Worm (Caenorhabditis elegans) whole organism, mixed stage, embryonic: ENCODE results near the gene F44A6.5.

Experiments used
- M03D4.4 ChIP-seq: sonication (generic microtip); optimal IDR thresholded peaks from 2 replicates; lab custom pipeline; 2017; ENCODE audit warnings: mild to moderate bottlenecking, missing genetic modification characterization, missing compliant biosample characterization
- bed-3 ChIP-seq: fragments of 200-800 bp; sonication (Bioruptor generic); optimal IDR thresholded peaks from 3 replicates; lab custom pipeline; 2018; ENCODE audit warnings: mild to moderate bottlenecking, missing genetic modification characterization, moderate library complexity, missing compliant biosample characterization
- blmp-1 ChIP-seq: fragments of 150-350 bp; optimal IDR thresholded peaks from 2 replicates; lab custom pipeline; 2014; ENCODE audit warnings: missing biosample characterization, missing genetic modification characterization
- ceh-39 ChIP-seq: fragments of 150-350 bp; optimal IDR thresholded peaks from 2 replicates; lab custom pipeline; 2014; ENCODE audit warnings: missing biosample characterization, missing genetic modification characterization
- ceh-43 ChIP-seq: fragments of 200-800 bp; sonication (Bioruptor generic); optimal IDR thresholded peaks from 2 replicates; lab custom pipeline; 2018; ENCODE audit warnings: mild to moderate bottlenecking, missing genetic modification characterization, moderate library complexity, missing compliant biosample characterization
- ceh-83 ChIP-seq: fragments of 200-800 bp; sonication (Bioruptor generic); optimal IDR thresholded peaks from 2 replicates; lab custom pipeline; 2018; ENCODE audit warnings: mild to moderate bottlenecking, missing genetic modification characterization, missing compliant biosample characterization
- ces-1 ChIP-seq: fragments of 150-350 bp; optimal IDR thresholded peaks from 2 replicates; lab custom pipeline; 2014; ENCODE audit warnings: missing biosample characterization, missing genetic modification reagents, missing genetic modification characterization
- cnd-1 ChIP-seq: fragments of 200-800 bp; sonication (Bioruptor generic); optimal IDR thresholded peaks from 2 replicates; lab custom pipeline; 2018; ENCODE audit warnings: mild to moderate bottlenecking, missing genetic modification characterization, missing compliant biosample characterization
- drap-1 ChIP-seq: fragments of 200-800 bp; sonication (Bioruptor generic); optimal IDR thresholded peaks from 3 replicates; lab custom pipeline; 2018; ENCODE audit warnings: mild to moderate bottlenecking, missing genetic modification characterization, missing compliant biosample characterization
- elt-1 ChIP-seq: sonication (generic microtip); optimal IDR thresholded peaks from 2 replicates; lab custom pipeline; 2017; ENCODE audit warnings: missing genetic modification characterization, mild to moderate bottlenecking, missing compliant biosample characterization, antibody characterized with exemption, moderate library complexity, borderline replicate concordance; ENCODE audit not compliant: insufficient read depth
- elt-3 ChIP-seq: fragments of 150-350 bp; optimal IDR thresholded peaks from 2 replicates; lab custom pipeline; 2014; ENCODE audit warnings: missing biosample characterization, missing genetic modification characterization
- flh-1 ChIP-seq: fragments of 200-800 bp; sonication (Bioruptor generic); optimal IDR thresholded peaks from 2 replicates; lab custom pipeline; 2018; ENCODE audit warnings: mild to moderate bottlenecking, missing genetic modification characterization, moderate library complexity, missing compliant biosample characterization
- ham-2 ChIP-seq: fragments of 200-800 bp; sonication (Bioruptor generic); optimal IDR thresholded peaks from 2 replicates; lab custom pipeline; 2018; ENCODE audit warnings: mild to moderate bottlenecking, missing genetic modification characterization, missing compliant biosample characterization
- hlh-1 ChIP-seq: fragments of 150-350 bp; optimal IDR thresholded peaks from 2 replicates; lab custom pipeline; 2014; ENCODE audit warnings: missing biosample characterization, missing genetic modification reagents, missing genetic modification characterization
- lin-13 ChIP-seq: fragments of 150-350 bp; optimal IDR thresholded peaks from 2 replicates; lab custom pipeline; 2014; ENCODE audit warnings: missing biosample characterization, missing genetic modification characterization
- lin-32 ChIP-seq: fragments of 200-800 bp; sonication (Bioruptor generic); optimal IDR thresholded peaks from 2 replicates; lab custom pipeline; 2018; ENCODE audit warnings: mild to moderate bottlenecking, missing genetic modification characterization, missing compliant biosample characterization
- lsy-2 ChIP-seq: fragments of 150-350 bp; optimal IDR thresholded peaks from 2 replicates; lab custom pipeline; 2014; ENCODE audit warnings: missing biosample characterization, missing genetic modification characterization
- mab-5 ChIP-seq: fragments of 150-350 bp; optimal IDR thresholded peaks from 2 replicates; lab custom pipeline; 2014; ENCODE audit warnings: missing biosample characterization, missing genetic modification characterization
- mep-1 ChIP-seq: fragments of 150-350 bp; optimal IDR thresholded peaks from 2 replicates; lab custom pipeline; 2017; ENCODE audit warnings: missing biosample characterization, missing genetic modification reagents, missing genetic modification characterization, inconsistent platforms
- mls-2 ChIP-seq: sonication (generic microtip); optimal IDR thresholded peaks from 2 replicates; lab custom pipeline; 2016; ENCODE audit warnings: mild to moderate bottlenecking, missing genetic modification characterization, moderate library complexity, missing compliant biosample characterization
- nhr-12 ChIP-seq: fragments of 150-350 bp; optimal IDR thresholded peaks from 2 replicates; lab custom pipeline; 2014; ENCODE audit warnings: missing biosample characterization, missing genetic modification characterization
- nhr-2 ChIP-seq: fragments of 150-350 bp; optimal IDR thresholded peaks from 2 replicates; lab custom pipeline; 2014; ENCODE audit warnings: missing biosample characterization, missing genetic modification characterization
- nhr-237 ChIP-seq: fragments of 150-350 bp; optimal IDR thresholded peaks from 2 replicates; lab custom pipeline; 2014; ENCODE audit warnings: missing biosample characterization, missing genetic modification characterization
- nhr-28 ChIP-seq: fragments of 150-350 bp; optimal IDR thresholded peaks from 2 replicates; lab custom pipeline; 2014; ENCODE audit warnings: missing biosample characterization, missing genetic modification characterization
- nhr-76 ChIP-seq: sonication (generic microtip); optimal IDR thresholded peaks from 2 replicates; lab custom pipeline; 2017; ENCODE audit warnings: missing biosample characterization, missing genetic modification characterization
- pha-4 ChIP-seq: fragments of 150-350 bp; optimal IDR thresholded peaks from 2 replicates; lab custom pipeline; 2018; ENCODE audit warnings: missing biosample characterization, missing genetic modification reagents, missing genetic modification characterization
- sem-2 ChIP-seq: fragments of 200-800 bp; sonication (Bioruptor generic); optimal IDR thresholded peaks from 2 replicates; lab custom pipeline; 2018; ENCODE audit warnings: mild to moderate bottlenecking, missing genetic modification characterization, missing compliant biosample characterization
- snpc-4 ChIP-seq: fragments of 150-350 bp; optimal IDR thresholded peaks from 2 replicates; lab custom pipeline; 2014; ENCODE audit warnings: missing biosample characterization, missing genetic modification characterization
- sptf-1 ChIP-seq: sonication (generic microtip); optimal IDR thresholded peaks from 2 replicates; lab custom pipeline; 2017; ENCODE audit warnings: mild to moderate bottlenecking, missing genetic modification characterization, moderate library complexity, missing compliant biosample characterization
- tbx-8 ChIP-seq: fragments of 200-800 bp; sonication (Bioruptor generic); optimal IDR thresholded peaks from 2 replicates; lab custom pipeline; 2018; ENCODE audit warnings: mild to moderate bottlenecking, missing genetic modification characterization, moderate library complexity, missing compliant biosample characterization
- unc-120 ChIP-seq: sonication (generic microtip); optimal IDR thresholded peaks from 2 replicates; lab custom pipeline; 2017; ENCODE audit warnings: missing genetic modification characterization, missing compliant biosample characterization; ENCODE audit not compliant: poor library complexity, severe bottlenecking
- unc-39 ChIP-seq: fragments of 150-350 bp; optimal IDR thresholded peaks from 2 replicates; lab custom pipeline; 2014; ENCODE audit warnings: missing biosample characterization, missing genetic modification characterization
- unc-62 ChIP-seq: fragments of 150-350 bp; optimal IDR thresholded peaks from 2 replicates; lab custom pipeline; 2014; ENCODE audit warnings: missing biosample characterization, missing genetic modification reagents, missing genetic modification characterization
- zip-8 ChIP-seq: fragments of 150-350 bp; optimal IDR thresholded peaks from 2 replicates; lab custom pipeline; 2014; ENCODE audit warnings: missing biosample characterization, missing genetic modification characterization
- ztf-11 ChIP-seq: fragments of 150-350 bp; optimal IDR thresholded peaks from 2 replicates; lab custom pipeline; 2014; ENCODE audit warnings: missing biosample characterization, missing genetic modification characterization

Gene F44A6.5

DNA sequence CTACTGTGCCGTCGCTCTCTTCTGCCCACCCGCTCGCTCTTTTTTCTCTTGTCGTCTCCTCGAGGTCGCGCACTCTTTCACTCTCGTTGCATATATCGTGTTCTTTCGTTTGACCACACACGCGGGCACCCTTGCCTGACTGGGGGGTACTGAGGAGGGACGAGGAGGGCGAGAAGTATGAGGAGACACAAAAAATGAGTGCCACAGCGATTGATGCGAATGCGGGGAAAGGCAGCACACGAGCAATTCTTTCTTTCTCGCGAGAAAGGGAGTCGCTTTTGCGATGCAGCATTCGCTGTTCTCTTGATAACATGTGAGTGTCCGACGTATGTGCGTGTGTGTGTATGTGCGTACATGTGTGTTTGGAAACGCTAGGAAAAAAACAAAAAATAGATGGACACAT lies 30.2 kb downstream of the F44A6.5 start:
- TF ChIP-seq snpc-4 (no peak), nhr-237 (tag; lab: Kevin White, UChicago) (no peak), ceh-83 (GFP tag; lab: Kevin White, UChicago) (peak; percentile 49), elt-1 (tag; lab: Kevin White, UChicago) (no peak), ces-1 (peak; percentile 35), M03D4.4 (tag; lab: Kevin White, UChicago) (peak; percentile 71), lin-32 (GFP tag; lab: Kevin White, UChicago) (no peak), drap-1 (peak; percentile 50), nhr-28 (tag; lab: Kevin White, UChicago) (no peak), nhr-2 (tag; lab: Kevin White, UChicago) (peak; percentile 67), blmp-1 (tag; lab: Kevin White, UChicago) (no peak), ceh-43 (no peak), ham-2 (GFP tag; lab: Kevin White, UChicago) (peak; percentile 43), ceh-39 (no peak), sem-2 (no peak), unc-120 (tag; lab: Kevin White, UChicago) (peak; percentile 87), lsy-2 (tag; lab: Kevin White, UChicago) (no peak), tbx-8 (GFP tag; lab: Kevin White, UChicago) (no peak), ztf-11 (peak; percentile 63), pha-4 (tag; lab: Kevin White, UChicago) (no peak), nhr-76 (tag; lab: Kevin White, UChicago) (no peak), mls-2 (tag; lab: Kevin White, UChicago) (peak; percentile 82), mep-1 (tag; lab: Kevin White, UChicago) (peak; percentile 46), nhr-12 (tag; lab: Kevin White, UChicago) (no peak), unc-39 (tag; lab: Kevin White, UChicago) (peak; percentile 48), cnd-1 (peak; percentile 66), bed-3 (GFP tag; lab: Kevin White, UChicago) (no peak), lin-13 (tag; lab: Kevin White, UChicago) (no peak), unc-62 (GFP tag; lab: Kevin White, UChicago) (no peak), mab-5 (tag; lab: Kevin White, UChicago) (no peak), sptf-1 (tag; lab: Kevin White, UChicago) (peak; percentile 64), flh-1 (GFP tag; lab: Kevin White, UChicago) (peak; percentile 8), zip-8 (no peak), hlh-1 (tag; lab: Kevin White, UChicago) (peak; percentile 29), elt-3 (tag; lab: Kevin White, UChicago) (no peak)
- TF ChIP-seq, all 35 proteins: peak for 15

DNA sequence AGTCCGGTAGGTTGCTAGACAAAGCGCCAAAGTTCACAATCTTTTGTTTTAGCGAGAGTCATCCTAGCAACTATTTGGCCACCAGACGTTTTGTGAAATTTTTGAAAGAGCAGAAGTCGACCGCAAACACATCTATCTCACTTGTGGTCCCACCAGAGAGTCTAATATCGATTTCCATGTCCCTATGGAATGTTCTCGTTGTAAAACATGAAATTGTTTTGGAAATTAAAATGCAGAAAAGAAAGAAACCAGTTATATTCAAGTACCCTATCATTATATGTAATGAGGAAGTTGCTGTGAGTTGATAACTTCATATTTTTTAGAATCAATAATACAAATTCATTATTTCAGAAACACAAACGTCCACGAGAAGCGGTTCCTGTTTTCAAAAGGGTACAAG lies 34.0 kb downstream of the F44A6.5 start:
- TF ChIP-seq elt-3 (tag; lab: Kevin White, UChicago) (no peak), elt-1 (tag; lab: Kevin White, UChicago) (no peak), blmp-1 (tag; lab: Kevin White, UChicago) (no peak), nhr-2 (tag; lab: Kevin White, UChicago) (no peak), ces-1 (no peak), M03D4.4 (tag; lab: Kevin White, UChicago) (no peak), drap-1 (no peak), unc-39 (tag; lab: Kevin White, UChicago) (no peak), lsy-2 (tag; lab: Kevin White, UChicago) (no peak), hlh-1 (tag; lab: Kevin White, UChicago) (no peak), ham-2 (GFP tag; lab: Kevin White, UChicago) (no peak), mep-1 (tag; lab: Kevin White, UChicago) (no peak), sptf-1 (tag; lab: Kevin White, UChicago) (no peak), nhr-28 (tag; lab: Kevin White, UChicago) (no peak), unc-120 (tag; lab: Kevin White, UChicago) (no peak), lin-13 (tag; lab: Kevin White, UChicago) (no peak), snpc-4 (no peak), zip-8 (no peak), lin-32 (GFP tag; lab: Kevin White, UChicago) (no peak)

DNA sequence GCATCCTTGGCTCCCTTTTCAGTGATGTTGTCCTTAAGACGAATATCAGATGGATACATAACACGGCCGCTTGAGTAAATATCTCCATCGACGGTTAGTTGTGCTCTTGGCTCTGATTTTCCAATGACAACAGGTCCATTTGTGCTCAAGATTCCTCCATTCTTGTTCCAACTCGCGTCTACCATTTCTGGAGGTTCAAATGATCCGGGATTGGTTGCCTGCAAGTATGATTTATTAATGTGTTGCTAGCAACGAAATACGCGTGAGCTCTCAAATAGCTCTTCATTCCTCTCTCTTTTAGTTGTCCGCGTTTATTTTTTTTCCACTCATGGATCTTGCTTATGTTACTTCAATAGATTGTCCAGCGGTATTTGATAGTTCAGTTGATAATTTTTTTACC lies 35.0 kb downstream of the F44A6.5 start, which contains the start of gene arrd-28:
Gene arrd-28 (plus strand): TSS at position 301 of the 400 bp plus-strand sequence.
- TF ChIP-seq elt-1 (tag; lab: Kevin White, UChicago) = no peak
- TF ChIP-seq blmp-1 (tag; lab: Kevin White, UChicago) = no peak
